Worm (Caenorhabditis elegans) whole organism, young adult: ENCODE results near the gene C01G12.16.

Experiments used
- B0019.2 ChIP-seq: fragments of 200-800 bp; sonication (Bioruptor generic); conservative IDR thresholded peaks from 2 replicates; pipeline ENCODE4 v1.3.6; 2022; ENCODE audit warnings: missing genetic modification reagents, missing genetic modification characterization, missing compliant biosample characterization
- B0261.1 ChIP-seq: sonication (generic microtip); optimal IDR thresholded peaks from 2 replicates; lab custom pipeline; 2016; ENCODE audit warnings: mild to moderate bottlenecking, missing genetic modification characterization, moderate library complexity, missing compliant biosample characterization
- C17E4.6 ChIP-seq: fragments of 200-800 bp; sonication (Bioruptor generic); IDR thresholded peaks from 2 replicates; pipeline ENCODE4 v1.3.6; 2022; ENCODE audit warnings: missing genetic modification reagents, missing genetic modification characterization, missing compliant biosample characterization
- F37B4.10 ChIP-seq: fragments of 200-800 bp; sonication (Bioruptor generic); IDR thresholded peaks from 2 replicates; pipeline ENCODE4 v1.3.6; 2022; ENCODE audit warnings: missing genetic modification characterization, missing compliant biosample characterization
- F39B2.1 ChIP-seq: fragments of 200-800 bp; sonication (Bioruptor generic); IDR thresholded peaks from 2 replicates; pipeline ENCODE4 v1.3.6; 2022; ENCODE audit warnings: missing genetic modification reagents, missing genetic modification characterization, missing compliant biosample characterization
- F49E8.2 ChIP-seq: sonication (generic microtip); optimal IDR thresholded peaks from 3 replicates; lab custom pipeline; 2017; ENCODE audit warnings: missing genetic modification characterization, mild to moderate bottlenecking, missing compliant biosample characterization, antibody characterized with exemption, moderate library complexity; ENCODE audit not compliant: insufficient read depth
- T07F8.4 ChIP-seq: sonication (generic microtip); optimal IDR thresholded peaks from 2 replicates; lab custom pipeline; 2016; ENCODE audit warnings: mild to moderate bottlenecking, missing genetic modification characterization, moderate library complexity, missing compliant biosample characterization
- Y53F4B.3 ChIP-seq: fragments of 200-800 bp; sonication (Bioruptor generic); IDR thresholded peaks from 2 replicates; pipeline ENCODE4 v1.3.6; 2022; ENCODE audit warnings: missing genetic modification reagents, missing genetic modification characterization, missing compliant biosample characterization
- Y56A3A.18 ChIP-seq: fragments of 200-800 bp; sonication (Bioruptor generic); IDR thresholded peaks from 2 replicates; pipeline ENCODE4 v1.3.6; 2022; ENCODE audit warnings: missing genetic modification reagents, missing genetic modification characterization, missing compliant biosample characterization
- Y95B8A.8 ChIP-seq: fragments of 200-800 bp; sonication (Bioruptor generic); IDR thresholded peaks from 2 replicates; pipeline ENCODE4 v1.3.6; 2022; ENCODE audit warnings: missing genetic modification reagents, missing genetic modification characterization, missing compliant biosample characterization
- ZK185.1 ChIP-seq: sonication (generic microtip); optimal IDR thresholded peaks from 2 replicates; lab custom pipeline; 2016; ENCODE audit warnings: mild to moderate bottlenecking, missing genetic modification characterization, missing compliant biosample characterization; ENCODE audit not compliant: poor library complexity, severe bottlenecking
- aptf-2 ChIP-seq: fragments of 200-800 bp; sonication (Bioruptor generic); conservative IDR thresholded peaks from 2 replicates; pipeline ENCODE4 v1.3.6; 2022; ENCODE audit warnings: missing genetic modification reagents, missing genetic modification characterization, missing compliant biosample characterization
- atf-7 ChIP-seq: sonication (generic microtip); optimal IDR thresholded peaks from 2 replicates; lab custom pipeline; 2017; ENCODE audit warnings: mild to moderate bottlenecking, missing genetic modification characterization, missing compliant biosample characterization
- attf-3 ChIP-seq: fragments of 200-800 bp; sonication (Bioruptor generic); conservative IDR thresholded peaks from 2 replicates; pipeline ENCODE4 v1.3.6; 2022; ENCODE audit warnings: missing genetic modification reagents, missing genetic modification characterization, missing compliant biosample characterization
- attf-5 ChIP-seq: fragments of 200-800 bp; sonication (Bioruptor generic); optimal IDR thresholded peaks from 2 replicates; lab custom pipeline; 2018; ENCODE audit warnings: mild to moderate bottlenecking, missing genetic modification characterization, missing compliant biosample characterization
- ccch-3 ChIP-seq: fragments of 200-800 bp; sonication (Bioruptor generic); optimal IDR thresholded peaks from 2 replicates; lab custom pipeline; 2018; ENCODE audit warnings: mild to moderate bottlenecking, missing genetic modification characterization, missing compliant biosample characterization
- ceh-100 ChIP-seq: fragments of 200-800 bp; sonication (Bioruptor generic); IDR thresholded peaks from 2 replicates; pipeline ENCODE4 v1.3.6; 2022; ENCODE audit warnings: missing genetic modification reagents, missing genetic modification characterization, missing compliant biosample characterization
- ceh-91 ChIP-seq: fragments of 200-800 bp; sonication (Bioruptor generic); IDR thresholded peaks from 2 replicates; pipeline ENCODE4 v1.3.6; 2022; ENCODE audit warnings: missing genetic modification reagents, missing genetic modification characterization, missing compliant biosample characterization
- chd-7 ChIP-seq: sonication (generic microtip); optimal IDR thresholded peaks from 2 replicates; lab custom pipeline; 2016; ENCODE audit warnings: mild to moderate bottlenecking, missing genetic modification characterization, moderate library complexity, missing compliant biosample characterization
- dox-1 ChIP-seq: fragments of 200-800 bp; sonication (Bioruptor generic); IDR thresholded peaks from 2 replicates; pipeline ENCODE4 v1.3.6; 2022; ENCODE audit warnings: missing genetic modification reagents, missing genetic modification characterization, missing compliant biosample characterization
- ekl-4 ChIP-seq: fragments of 200-800 bp; sonication (Bioruptor generic); IDR thresholded peaks from 2 replicates; pipeline ENCODE4 v1.3.6; 2022; ENCODE audit warnings: missing genetic modification reagents, missing genetic modification characterization, missing compliant biosample characterization
- gei-17 ChIP-seq: fragments of 200-800 bp; sonication (Bioruptor generic); optimal IDR thresholded peaks from 2 replicates; lab custom pipeline; 2018; ENCODE audit warnings: mild to moderate bottlenecking, missing genetic modification characterization, missing compliant biosample characterization
- him-1 ChIP-seq: sonication (generic microtip); optimal IDR thresholded peaks from 2 replicates; lab custom pipeline; 2016; ENCODE audit warnings: missing genotype, missing genetic modification reagents, missing genetic modification characterization, missing compliant biosample characterization
- hlh-12 ChIP-seq: sonication (generic microtip); optimal IDR thresholded peaks from 2 replicates; lab custom pipeline; 2016; ENCODE audit warnings: missing genetic modification characterization, missing compliant biosample characterization
- lag-1 ChIP-seq: fragments of 200-800 bp; sonication (Bioruptor generic); IDR thresholded peaks from 2 replicates; pipeline ENCODE4 v1.3.6; 2022; ENCODE audit warnings: missing genetic modification reagents, missing genetic modification characterization, missing compliant biosample characterization
- let-526 ChIP-seq: fragments of 200-800 bp; sonication (Bioruptor generic); IDR thresholded peaks from 2 replicates; pipeline ENCODE4 v1.3.6; 2022; ENCODE audit warnings: missing genetic modification reagents, missing genetic modification characterization, missing compliant biosample characterization
- lin-26 ChIP-seq: fragments of 200-800 bp; sonication (Bioruptor generic); IDR thresholded peaks from 2 replicates; pipeline ENCODE4 v1.3.6; 2022; ENCODE audit warnings: missing genetic modification reagents, missing genetic modification characterization, missing compliant biosample characterization
- lin-35 ChIP-seq, 3 experiments: fragments of 150-350 bp in 2 of 3; sonication (generic microtip) in 1 of 3; optimal IDR thresholded peaks; 2 replicates each; lab custom pipeline; 2014 to 2018; ENCODE audit warnings: missing biosample characterization in 3 of 3, missing genetic modification characterization in 3 of 3, missing genetic modification reagents in 3 of 3
- lin-54 ChIP-seq: fragments of 200-800 bp; sonication (Bioruptor generic); optimal IDR thresholded peaks from 2 replicates; lab custom pipeline; 2018; ENCODE audit warnings: mild to moderate bottlenecking, missing genetic modification characterization, missing compliant biosample characterization
- lsy-27 ChIP-seq: sonication (generic microtip); optimal IDR thresholded peaks from 2 replicates; lab custom pipeline; 2017; ENCODE audit warnings: missing genetic modification characterization, mild to moderate bottlenecking, missing compliant biosample characterization, antibody characterized with exemption, missing genotype, borderline replicate concordance; ENCODE audit not compliant: insufficient read depth
- madf-8 ChIP-seq: fragments of 200-800 bp; sonication (Bioruptor generic); conservative IDR thresholded peaks from 2 replicates; pipeline ENCODE4 v1.3.6; 2022; ENCODE audit warnings: missing genetic modification reagents, missing genetic modification characterization, missing compliant biosample characterization
- mxl-1 ChIP-seq: sonication (generic microtip); optimal IDR thresholded peaks from 2 replicates; lab custom pipeline; 2016; ENCODE audit warnings: missing genetic modification characterization, missing compliant biosample characterization
- nhr-179 ChIP-seq: sonication (generic microtip); optimal IDR thresholded peaks from 2 replicates; lab custom pipeline; 2016; ENCODE audit warnings: mild to moderate bottlenecking, missing genetic modification characterization, missing compliant biosample characterization
- nhr-90 ChIP-seq: sonication (generic microtip); optimal IDR thresholded peaks from 2 replicates; lab custom pipeline; 2016; ENCODE audit warnings: missing genotype, mild to moderate bottlenecking, missing genetic modification characterization, missing compliant biosample characterization
- pbrm-1 ChIP-seq: fragments of 200-800 bp; sonication (Bioruptor generic); IDR thresholded peaks from 2 replicates; pipeline ENCODE4 v1.3.6; 2022; ENCODE audit warnings: missing genetic modification reagents, missing genetic modification characterization, missing compliant biosample characterization
- rcor-1 ChIP-seq: fragments of 200-800 bp; sonication (Bioruptor generic); IDR thresholded peaks from 2 replicates; pipeline ENCODE4 v1.3.6; 2022; ENCODE audit warnings: missing genetic modification reagents, missing genetic modification characterization, missing compliant biosample characterization
- rpc-1 ChIP-seq, 2 experiments: fragments of 150-350 bp in 1 of 2; sonication (generic microtip) in 1 of 2; optimal IDR thresholded peaks; 2 replicates each; lab custom pipeline; 2014 to 2018; ENCODE audit warnings: missing biosample characterization in 1 of 2, missing genetic modification characterization in 1 of 2, missing genetic modification reagents in 1 of 2, missing genotype in 1 of 2
- sea-2 ChIP-seq: fragments of 200-800 bp; sonication (Bioruptor generic); IDR thresholded peaks from 2 replicates; pipeline ENCODE4 v1.3.6; 2022; ENCODE audit warnings: missing genetic modification characterization, missing compliant biosample characterization
- snpc-1.1 ChIP-seq: sonication (generic microtip); optimal IDR thresholded peaks from 2 replicates; lab custom pipeline; 2017; ENCODE audit warnings: missing genetic modification characterization, mild to moderate bottlenecking, missing compliant biosample characterization, antibody characterized with exemption, moderate library complexity, missing genotype, missing genetic modification reagents; ENCODE audit not compliant: insufficient read depth
- snpc-1.3 ChIP-seq: sonication (generic microtip); optimal IDR thresholded peaks from 2 replicates; lab custom pipeline; 2017; ENCODE audit warnings: missing genetic modification characterization, mild to moderate bottlenecking, missing compliant biosample characterization, antibody characterized with exemption, moderate library complexity, missing genotype, missing genetic modification reagents; ENCODE audit not compliant: insufficient read depth
- somi-1 ChIP-seq: fragments of 200-800 bp; sonication (Bioruptor generic); optimal IDR thresholded peaks from 2 replicates; lab custom pipeline; 2018; ENCODE audit warnings: mild to moderate bottlenecking, missing genetic modification characterization, missing compliant biosample characterization
- tbx-9 ChIP-seq: sonication (generic microtip); optimal IDR thresholded peaks from 2 replicates; lab custom pipeline; 2016; ENCODE audit warnings: borderline replicate concordance, missing genetic modification characterization, inconsistent platforms, missing compliant biosample characterization
- unc-62 ChIP-seq: fragments of 150-350 bp; optimal IDR thresholded peaks from 2 replicates; lab custom pipeline; 2014; ENCODE audit warnings: missing biosample characterization, missing genetic modification reagents, missing genetic modification characterization
- xnd-1 ChIP-seq: sonication (generic microtip); optimal IDR thresholded peaks from 2 replicates; lab custom pipeline; 2016; ENCODE audit warnings: missing genotype, missing genetic modification reagents, missing genetic modification characterization, missing compliant biosample characterization
- zim-3 ChIP-seq: sonication (generic microtip); optimal IDR thresholded peaks from 2 replicates; lab custom pipeline; 2017; ENCODE audit warnings: mild to moderate bottlenecking, missing genetic modification characterization, moderate library complexity, missing compliant biosample characterization
- ztf-3 ChIP-seq: fragments of 200-800 bp; sonication (Bioruptor generic); optimal IDR thresholded peaks from 2 replicates; lab custom pipeline; 2018; ENCODE audit warnings: mild to moderate bottlenecking, missing genetic modification characterization, missing compliant biosample characterization

C01G12.16 gene

DNA sequence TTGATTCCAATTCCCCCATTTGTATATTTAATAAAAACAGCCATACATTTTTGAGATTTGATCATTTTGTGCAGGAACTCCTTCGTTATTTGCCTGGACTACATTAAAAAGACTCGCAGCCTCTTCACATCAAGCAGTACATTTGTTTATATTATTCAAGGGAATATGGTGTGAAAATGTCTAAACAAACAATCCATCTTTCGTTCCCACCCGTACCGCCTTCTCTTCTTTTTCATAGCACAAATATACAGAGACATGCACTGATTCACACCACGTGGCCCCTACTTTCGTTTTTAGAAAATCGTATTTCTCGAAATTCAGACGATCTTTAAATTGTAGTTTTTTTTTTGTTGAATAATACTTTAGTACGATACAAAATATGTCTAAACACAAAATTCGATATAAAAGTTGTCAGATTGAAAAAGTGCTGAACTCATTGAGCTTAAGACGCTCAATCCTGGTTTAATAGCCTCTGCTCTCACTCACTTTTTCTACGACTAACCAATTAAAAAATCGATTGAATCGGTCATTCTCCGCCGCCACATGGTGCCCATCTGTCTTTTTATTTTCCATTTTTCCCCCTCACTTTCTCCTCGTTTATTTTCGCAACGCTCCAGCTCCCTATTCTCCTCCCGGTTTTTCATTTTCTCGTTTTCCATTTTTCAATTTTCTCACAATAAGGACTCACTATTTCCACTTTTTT is 34.4 kb downstream of the C01G12.16 start (continued):
- TF ChIP-seq Y95B8A.8 (GFP tag; lab: Robert Waterston, UW) = no peak
- TF ChIP-seq lag-1 (GFP tag; lab: Robert Waterston, UW) = no peak
- TF ChIP-seq ccch-3 (GFP tag; lab: Kevin White, UChicago) = no peak
- no peak for TF ChIP-seq madf-8 (GFP tag; lab: Robert Waterston, UW)
- TF ChIP-seq lsy-27 (tag; lab: Kevin White, UChicago) = no peak
- peak; percentile 41 for TF ChIP-seq snpc-1.3 (tag; lab: Kevin White, UChicago)
- no peak for TF ChIP-seq xnd-1 (tag; lab: Kevin White, UChicago)
- peak; percentile 79 for TF ChIP-seq chd-7 (tag; lab: Kevin White, UChicago)
- TF ChIP-seq tbx-9 (tag; lab: Kevin White, UChicago) = no peak
- TF ChIP-seq unc-62 = no peak
- no peak for TF ChIP-seq F39B2.1 (GFP tag; lab: Robert Waterston, UW)
- TF ChIP-seq B0261.1 = peak; percentile 14
- TF ChIP-seq lin-35 (GFP tag; optimal IDR thresholded peaks at IDR 0.05; lab: Kevin White, UChicago) = peak in 1 of 3 experiments; percentile 62
- no peak for TF ChIP-seq B0019.2 (GFP tag; lab: Robert Waterston, UW)
- no peak for TF ChIP-seq F49E8.2 (tag; lab: Kevin White, UChicago)
- TF ChIP-seq ceh-100 (GFP tag; lab: Robert Waterston, UW) = no peak; the same call in 1 of the 2 replicates
- no peak for TF ChIP-seq F37B4.10 (GFP tag; lab: Robert Waterston, UW)
- TF ChIP-seq attf-5 (GFP tag; lab: Kevin White, UChicago) = peak; percentile 24
- TF ChIP-seq lin-26 = peak; percentile 41; the same call in 1 of the 2 replicates
- no peak for TF ChIP-seq rpc-1 (optimal IDR thresholded peaks at IDR 0.05; lab: Kevin White, UChicago)
- TF ChIP-seq rpc-1 (tag; optimal IDR thresholded peaks at IDR 0.05; lab: Kevin White, UChicago) = no peak
- TF ChIP-seq dox-1 (GFP tag; lab: Robert Waterston, UW) = peak; percentile 46
- peak; percentile 73 for TF ChIP-seq gei-17 (GFP tag; lab: Kevin White, UChicago)
- TF ChIP-seq mxl-1 = peak; percentile 11
- no peak for TF ChIP-seq Y53F4B.3 (GFP tag; lab: Robert Waterston, UW)
- TF ChIP-seq ztf-3 = no peak
- TF ChIP-seq C17E4.6 = no peak
- peak; percentile 59 for TF ChIP-seq nhr-90 (tag; lab: Kevin White, UChicago)
- TF ChIP-seq atf-7 (tag; lab: Kevin White, UChicago) = peak; percentile 84
- TF ChIP-seq ceh-91 (GFP tag; lab: Robert Waterston, UW) = no peak
- TF ChIP-seq sea-2 = no peak
- no peak for TF ChIP-seq aptf-2
- TF ChIP-seq ekl-4 = peak; percentile 83
- no peak for TF ChIP-seq hlh-12 (tag; lab: Kevin White, UChicago)
- TF ChIP-seq attf-3 (GFP tag; lab: Robert Waterston, UW) = no peak
- TF ChIP-seq let-526 (GFP tag; lab: Robert Waterston, UW) = 0 out of 2 replicates have a peak, but pooled peaks have one; percentile 49
- TF ChIP-seq zim-3 = peak; percentile 74
- no peak for TF ChIP-seq snpc-1.1 (tag; lab: Kevin White, UChicago)
- TF ChIP-seq lin-54 = peak; percentile 54
- TF ChIP-seq Y56A3A.18 (GFP tag; lab: Robert Waterston, UW) = peak; percentile 87
- TF ChIP-seq pbrm-1 = peak; percentile 55; the same call in 1 of the 2 replicates
- no peak for TF ChIP-seq T07F8.4
- no peak for TF ChIP-seq rcor-1 (GFP tag; lab: Robert Waterston, UW)
- TF ChIP-seq nhr-179 (tag; lab: Kevin White, UChicago) = no peak
- TF ChIP-seq ZK185.1 (tag; lab: Kevin White, UChicago) = peak; percentile 72
- no peak for TF ChIP-seq him-1 (tag; lab: Kevin White, UChicago)
- no peak for TF ChIP-seq somi-1
